Fruit fly (Drosophila melanogaster): ENCODE results near the gene Coq8.

Gene Coq8

DNA sequence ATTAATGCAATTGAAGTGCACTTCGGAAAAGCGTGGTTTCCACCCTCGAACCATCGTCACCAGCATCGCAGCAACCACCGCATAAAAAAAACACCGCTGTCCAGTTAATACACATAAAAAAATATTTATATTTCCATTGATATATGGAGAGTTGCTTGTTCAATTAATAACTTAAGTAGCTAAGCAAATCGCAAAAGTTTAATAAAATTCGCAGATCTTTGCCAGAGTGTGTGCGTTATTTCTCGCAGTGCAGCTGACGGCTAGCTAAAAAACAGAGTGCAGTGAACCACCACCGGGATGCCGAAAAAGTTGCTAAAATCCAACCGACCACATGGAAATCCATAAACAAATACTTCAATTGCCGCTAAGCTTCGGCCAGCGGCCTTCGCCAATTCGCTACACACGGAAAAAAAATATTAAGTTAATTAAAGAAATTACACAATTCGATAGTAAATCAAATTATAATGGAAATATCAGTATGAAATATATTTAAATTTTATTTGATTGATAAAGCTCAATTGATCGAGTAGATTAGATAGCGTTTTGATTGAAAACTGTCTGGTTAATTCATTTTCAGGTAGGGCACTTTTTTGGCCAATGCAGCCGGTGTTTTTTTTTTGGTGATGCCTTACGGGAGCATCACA, 22.5 kb upstream of the Coq8 start (continued):
- TF ChIP-seq hb (GFP tag; IDR thresholded peaks at IDR 0.05; ENCODE audit: partially characterized antibody) (no peak), Mes4 (GFP tag; optimal IDR thresholded peaks at IDR 0.05) (no peak), vfl (GFP tag; optimal IDR thresholded peaks at IDR 0.05) (no peak), CG6654 (GFP tag; optimal IDR thresholded peaks at IDR 0.05) (no peak), CG12155 (GFP tag; optimal IDR thresholded peaks at IDR 0.05) (no peak), otp (GFP tag; IDR thresholded peaks at IDR 0.05) (peak; percentile 36; the same call in 1 of the 3 replicates), h (optimal IDR thresholded peaks at IDR 0.05) (no peak), CG5245 (GFP tag; optimal IDR thresholded peaks at IDR 0.05) (no peak), CG17568 (GFP tag; optimal IDR thresholded peaks at IDR 0.05) (no peak), Hey (tag; optimal IDR thresholded peaks at IDR 0.05) (no peak), CG2116 (GFP tag; optimal IDR thresholded peaks at IDR 0.05) (no peak), NC2α (GFP tag; optimal IDR thresholded peaks at IDR 0.05) (no peak), grau (tag; optimal IDR thresholded peaks at IDR 0.05) (peak; percentile 31), CG34376 (GFP tag; optimal IDR thresholded peaks at IDR 0.05) (no peak), CG15479 (GFP tag; optimal IDR thresholded peaks at IDR 0.05) (no peak), HHEX (GFP tag; optimal IDR thresholded peaks at IDR 0.05) (no peak), ap (GFP tag; IDR thresholded peaks at IDR 0.05) (no peak), emc (GFP tag; optimal IDR thresholded peaks at IDR 0.05) (no peak), eyg (GFP tag; optimal IDR thresholded peaks at IDR 0.05) (no peak), pho (GFP tag; optimal IDR thresholded peaks at IDR 0.05) (no peak), ara (GFP tag; IDR thresholded peaks at IDR 0.05) (no peak), C15 (GFP tag; IDR thresholded peaks at IDR 0.05) (no peak), CG17802 (tag; optimal IDR thresholded peaks at IDR 0.05) (no peak), CG14014 (GFP tag; IDR thresholded peaks at IDR 0.05) (no peak), zf30C (GFP tag; optimal IDR thresholded peaks at IDR 0.05) (peak; percentile 59), Blimp-1 (GFP tag; optimal IDR thresholded peaks at IDR 0.05) (peak; percentile 57), gcm (GFP tag; optimal IDR thresholded peaks at IDR 0.05) (no peak), hth (optimal IDR thresholded peaks at IDR 0.05) (no peak), CG4328 (GFP tag; optimal IDR thresholded peaks at IDR 0.05) (no peak), CG17359 (tag; optimal IDR thresholded peaks at IDR 0.05) (peak; percentile 45), HLH3B (GFP tag; IDR thresholded peaks at IDR 0.05) (0 out of 2 replicates have a peak, but pooled peaks have one; percentile 41), ash1 (GFP tag; optimal IDR thresholded peaks at IDR 0.05) (no peak), gfzf (GFP tag; optimal IDR thresholded peaks at IDR 0.05) (no peak), Bdp1 (GFP tag; optimal IDR thresholded peaks at IDR 0.05) (no peak), grn (GFP tag; optimal IDR thresholded peaks at IDR 0.05) (no peak), pb (GFP tag; optimal IDR thresholded peaks at IDR 0.05) (no peak), Myb (GFP tag; optimal IDR thresholded peaks at IDR 0.05) (no peak), sug (tag; optimal IDR thresholded peaks at IDR 0.05) (no peak), Poxn (GFP tag; IDR thresholded peaks at IDR 0.05) (no peak), jigr1 (GFP tag; IDR thresholded peaks at IDR 0.05) (no peak), pita (GFP tag; optimal IDR thresholded peaks at IDR 0.05) (no peak), CG12104 (GFP tag; optimal IDR thresholded peaks at IDR 0.05) (no peak), Atf3 (GFP tag; optimal IDR thresholded peaks at IDR 0.05) (no peak), CG14050 (GFP tag; IDR thresholded peaks at IDR 0.05) (no peak), sd (tag; optimal IDR thresholded peaks at IDR 0.05) (no peak), peb (GFP tag; IDR thresholded peaks at IDR 0.05) (no peak), CG9727 (GFP tag; optimal IDR thresholded peaks at IDR 0.05) (peak; percentile 5), Doc2 (GFP tag; IDR thresholded peaks at IDR 0.05) (no peak), CG3847 (GFP tag; IDR thresholded peaks at IDR 0.05) (no peak; the same call in 1 of the 2 replicates), CG18476 (GFP tag; optimal IDR thresholded peaks at IDR 0.05) (peak; percentile 15), ci (GFP tag; IDR thresholded peaks at IDR 0.05) (peak; percentile 71; the same call in 2 of the 3 replicates), Taf1 (GFP tag; IDR thresholded peaks at IDR 0.05) (no peak)

Measured in whole organism, embryonic.